Fruit fly (Drosophila melanogaster): ENCODE data around the gene CG10793.

Gene CG10793

dm6 chrX:3316302-3316701 is at the start of gene CG10793:
Gene CG10793, minus strand, starts transcription at chrX:3316402.
- no peak for TF ChIP-seq noc (tag; optimal IDR thresholded peaks at IDR 0.05)

DNA sequence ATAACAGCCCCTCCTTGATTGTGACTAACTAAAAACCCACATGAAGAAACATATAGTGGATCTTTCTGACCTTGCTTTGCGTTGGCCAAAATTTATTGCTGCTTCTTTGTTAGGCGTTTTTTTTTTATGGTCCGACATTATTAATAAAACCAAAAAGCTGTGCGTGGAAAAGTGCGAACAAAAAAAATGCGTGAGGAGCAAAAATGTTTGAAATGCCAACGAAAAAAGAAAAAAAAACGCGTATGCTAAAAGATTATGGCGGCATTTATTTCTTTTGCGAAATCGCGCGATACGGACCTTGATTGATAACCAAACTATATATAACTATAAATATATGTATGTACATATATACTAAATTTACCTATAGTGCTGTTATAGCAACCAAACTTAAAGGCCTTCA is 49.4 kb upstream of the CG10793 start:
- TF ChIP-seq noc (tag; optimal IDR thresholded peaks at IDR 0.05) = peak; percentile 60

- TF ChIP-seq noc (tag; optimal IDR thresholded peaks at IDR 0.05) = peak; percentile 75
These were observed 47.5 kb upstream of the CG10793 start for dm6 chrX:3363676-3364075.

dm6 chrX:3362436-3362835 is 46.2 kb upstream of the CG10793 start:
- no peak for TF ChIP-seq noc (tag; optimal IDR thresholded peaks at IDR 0.05)

- no peak for TF ChIP-seq noc (tag; optimal IDR thresholded peaks at IDR 0.05)
These were observed 45.5 kb upstream of the CG10793 start for dm6 chrX:3361675-3362074.

DNA sequence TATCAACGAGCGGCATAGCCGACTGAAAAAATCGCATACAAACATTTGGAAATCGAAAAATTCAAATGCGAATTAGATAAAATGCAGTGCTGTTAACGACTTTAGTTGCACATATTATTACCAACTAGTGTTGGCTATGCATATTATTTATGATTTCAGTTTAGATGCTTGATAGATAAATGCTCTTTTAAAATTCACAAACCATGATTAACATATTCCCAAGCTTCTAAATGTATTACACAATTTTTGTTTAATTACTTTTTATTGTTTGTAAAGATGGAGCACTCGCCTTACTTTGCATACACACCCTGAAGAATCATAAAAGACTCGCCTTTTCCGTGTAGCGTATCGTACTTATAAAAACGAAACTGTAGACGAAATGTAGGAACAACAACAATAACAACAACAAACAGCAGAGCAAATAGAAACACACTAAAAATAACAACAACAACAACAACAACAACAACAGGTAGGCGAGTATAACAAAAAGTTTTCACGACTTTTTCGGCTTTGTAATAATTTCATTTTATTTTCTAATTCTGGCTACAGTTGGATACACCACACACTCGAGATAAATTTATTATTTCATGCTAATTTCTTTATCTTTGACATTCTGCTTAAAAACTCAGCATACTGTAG is 44.4 kb upstream of the CG10793 start:
- peak; percentile 83 for TF ChIP-seq noc (tag; optimal IDR thresholded peaks at IDR 0.05)

dm6 chrX:3358875-3359274 is 42.7 kb upstream of the CG10793 start:
- TF ChIP-seq noc (tag; optimal IDR thresholded peaks at IDR 0.05) = no peak

- TF ChIP-seq noc (tag; optimal IDR thresholded peaks at IDR 0.05) = peak; percentile 10
These were observed 41.5 kb upstream of the CG10793 start for dm6 chrX:3357724-3358179.

- no peak for TF ChIP-seq noc (tag; optimal IDR thresholded peaks at IDR 0.05)
These were observed 40.8 kb upstream of the CG10793 start for dm6 chrX:3356937-3357552.

DNA sequence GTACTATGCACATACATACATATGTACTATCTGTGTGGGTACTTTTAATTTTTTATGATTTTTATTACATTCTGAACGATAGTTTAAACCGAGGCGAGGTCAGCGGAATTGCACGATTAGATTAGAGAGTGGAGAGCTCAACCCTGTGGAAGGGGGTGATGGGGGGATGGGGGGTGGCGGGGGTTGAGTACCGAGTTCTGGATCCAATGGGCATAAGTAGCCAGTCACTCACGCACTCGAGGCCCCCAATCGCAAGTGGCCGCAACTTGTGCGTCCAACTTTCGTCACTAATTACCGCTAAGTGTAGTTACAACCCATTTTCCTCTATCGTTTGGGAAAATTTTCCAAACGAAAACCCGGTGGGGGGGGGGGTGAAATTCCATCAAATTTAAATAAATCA is 40.1 kb upstream of the CG10793 start:
- TF ChIP-seq noc (tag; optimal IDR thresholded peaks at IDR 0.05) = no peak

DNA sequence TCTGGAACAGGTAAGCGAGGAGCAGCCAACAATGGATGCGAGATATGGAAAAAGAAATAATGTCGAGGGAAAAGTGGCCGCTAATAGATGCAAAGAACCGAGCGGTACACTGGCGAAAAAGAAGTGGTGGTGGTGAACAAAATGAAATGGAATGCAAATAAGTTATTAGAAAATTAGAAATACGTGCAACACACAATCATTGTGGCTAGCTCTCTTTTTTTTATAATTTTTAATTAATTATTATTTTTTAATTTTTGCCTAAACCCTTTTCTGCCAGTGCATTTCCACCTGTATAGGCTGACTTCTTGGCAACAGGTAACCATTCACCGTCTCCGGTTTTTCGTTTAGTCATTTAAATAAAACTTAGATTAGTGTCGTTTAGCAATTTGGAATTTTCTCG is 39.0 kb upstream of the CG10793 start:
- peak; percentile 77 for TF ChIP-seq noc (tag; optimal IDR thresholded peaks at IDR 0.05)

dm6 chrX:3354439-3354838 is 38.2 kb upstream of the CG10793 start:
- no peak for TF ChIP-seq noc (tag; optimal IDR thresholded peaks at IDR 0.05)

dm6 chrX:3351560-3351959 is 35.4 kb upstream of the CG10793 start:
- TF ChIP-seq noc (tag; optimal IDR thresholded peaks at IDR 0.05) = no peak

DNA sequence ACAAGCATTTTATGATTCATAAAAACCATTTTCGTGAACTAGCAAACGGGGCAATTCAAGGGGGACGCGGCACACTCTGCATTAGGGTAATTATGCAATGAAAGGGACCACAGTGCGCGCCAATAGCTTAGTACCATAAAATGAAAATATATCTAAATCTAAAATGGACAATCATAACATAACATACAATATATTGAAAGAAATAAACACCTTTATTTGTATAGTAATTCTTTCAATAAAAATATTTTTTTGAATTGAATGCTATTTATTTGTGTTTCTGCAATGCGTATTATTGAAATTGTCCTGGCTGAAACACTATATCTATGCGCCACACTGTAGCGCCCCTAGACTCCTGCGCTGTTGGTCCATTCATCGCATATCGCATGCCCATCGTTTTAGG is 34.8 kb upstream of the CG10793 start:
- TF ChIP-seq noc (tag; optimal IDR thresholded peaks at IDR 0.05) = no peak

- no peak for TF ChIP-seq noc (tag; optimal IDR thresholded peaks at IDR 0.05)
These were observed 33.5 kb upstream of the CG10793 start for dm6 chrX:3349598-3350237.

dm6 chrX:3346643-3347109 is 30.5 kb upstream of the CG10793 start:
- TF ChIP-seq noc (tag; optimal IDR thresholded peaks at IDR 0.05) = no peak

Data from whole organism, larva.